Worm (Caenorhabditis elegans) whole organism, late embryonic: ENCODE data around the gene AC7.3.

ENCODE experiments used
- ama-1 ChIP-seq: fragments of 150-350 bp; optimal IDR thresholded peaks from 2 replicates; lab custom pipeline; 2014
- ceh-14 ChIP-seq: sonication (generic microtip); optimal IDR thresholded peaks from 2 replicates; lab custom pipeline; 2016; ENCODE audit warnings: missing genotype, missing genetic modification characterization, missing compliant biosample characterization
- ceh-9 ChIP-seq: sonication (generic microtip); optimal IDR thresholded peaks from 2 replicates; lab custom pipeline; 2016; ENCODE audit warnings: mild to moderate bottlenecking, missing genetic modification characterization, inconsistent platforms, missing compliant biosample characterization
- fkh-10 ChIP-seq: fragments of 150-350 bp; optimal IDR thresholded peaks from 2 replicates; lab custom pipeline; 2014; ENCODE audit warnings: missing biosample characterization, missing genetic modification reagents, missing genetic modification characterization
- hlh-30 ChIP-seq: sonication (generic microtip); optimal IDR thresholded peaks from 2 replicates; lab custom pipeline; 2017; ENCODE audit warnings: antibody characterized with exemption, missing genetic modification characterization, missing compliant biosample characterization; ENCODE audit not compliant: insufficient read depth
- madf-2 ChIP-seq: sonication (generic microtip); optimal IDR thresholded peaks from 2 replicates; lab custom pipeline; 2017; ENCODE audit warnings: missing genetic modification characterization, missing compliant biosample characterization
- pag-3 ChIP-seq: sonication (generic microtip); optimal IDR thresholded peaks from 2 replicates; lab custom pipeline; 2016; ENCODE audit warnings: missing compliant biosample characterization, missing genetic modification characterization, borderline replicate concordance
- pat-9 ChIP-seq: fragments of 200-800 bp; sonication (Bioruptor generic); optimal IDR thresholded peaks from 2 replicates; lab custom pipeline; 2018; ENCODE audit warnings: mild to moderate bottlenecking, missing genetic modification characterization, moderate library complexity, missing compliant biosample characterization
- pros-1 ChIP-seq: fragments of 150-350 bp; optimal IDR thresholded peaks from 2 replicates; lab custom pipeline; 2014; ENCODE audit warnings: missing biosample characterization, missing genetic modification reagents, missing genetic modification characterization
- sox-2 ChIP-seq: fragments of 200-800 bp; sonication (Bioruptor generic); IDR thresholded peaks from 2 replicates; pipeline ENCODE4 v1.3.6; 2022; ENCODE audit warnings: missing genetic modification reagents, missing genetic modification characterization, missing compliant biosample characterization
- sox-4 ChIP-seq: sonication (generic microtip); optimal IDR thresholded peaks from 2 replicates; lab custom pipeline; 2017; ENCODE audit warnings: mild to moderate bottlenecking, missing genetic modification characterization, inconsistent platforms, missing compliant biosample characterization
- tbx-7 ChIP-seq: sonication (generic microtip); optimal IDR thresholded peaks from 2 replicates; lab custom pipeline; 2016; ENCODE audit warnings: missing genotype, missing genetic modification characterization, missing compliant biosample characterization
- zip-5 ChIP-seq: sonication (generic microtip); optimal IDR thresholded peaks from 2 replicates; lab custom pipeline; 2016; ENCODE audit warnings: missing genetic modification characterization, missing compliant biosample characterization

DNA sequence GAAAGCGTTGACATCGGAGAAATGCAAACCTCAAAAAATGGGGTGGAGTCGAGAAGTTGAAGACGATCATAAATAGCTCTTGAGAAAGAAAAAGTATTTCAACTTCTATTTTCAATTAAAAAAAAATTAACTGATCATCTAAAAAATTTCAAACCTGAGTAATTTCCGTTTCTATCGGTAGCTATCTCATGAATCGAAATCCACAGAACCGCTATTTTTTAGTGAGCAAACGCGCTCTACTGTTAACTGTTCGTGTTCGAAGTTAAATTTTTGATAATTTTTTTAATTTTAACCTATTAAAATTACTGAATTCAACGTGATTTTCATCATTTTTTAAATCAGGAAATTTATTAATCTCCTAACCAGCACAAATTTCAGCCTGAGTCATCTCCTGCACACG is 27.8 kb upstream of the AC7.3 start:
- TF ChIP-seq fkh-10 (GFP tag; lab: Kevin White, UChicago) (no peak), pag-3 (tag; lab: Kevin White, UChicago) (no peak), sox-4 (no peak), tbx-7 (tag; lab: Kevin White, UChicago) (no peak), madf-2 (no peak), ceh-14 (tag; lab: Kevin White, UChicago) (no peak), zip-5 (tag; lab: Kevin White, UChicago) (no peak), ama-1 (lab: Kevin White, UChicago) (no peak), hlh-30 (tag; lab: Kevin White, UChicago) (no peak), pat-9 (tag; lab: Kevin White, UChicago) (no peak), pros-1 (tag; lab: Kevin White, UChicago) (no peak), sox-2 (GFP tag; lab: Robert Waterston, UW) (no peak), ceh-9 (tag; lab: Kevin White, UChicago) (no peak)
